Fruit fly (Drosophila melanogaster): ENCODE data around the gene Asciz.

The Asciz gene

dm6 chr3L:3150376-3150775 lies 15.7 kb downstream of the Asciz start (continued):
- TF ChIP-seq CG6654 (GFP tag; optimal IDR thresholded peaks at IDR 0.05) = no peak
- TF ChIP-seq Med (GFP tag) = peak; percentile 53
- TF ChIP-seq CG10431 (GFP tag; optimal IDR thresholded peaks at IDR 0.05) = no peak

dm6 chr3L:3149060-3149872 lies 16.8 kb downstream of the Asciz start:
- TF ChIP-seq Pdp1 (GFP tag; optimal IDR thresholded peaks at IDR 0.05) (peak in 1 of 2 experiments; percentile 100), CG12769 (tag; optimal IDR thresholded peaks at IDR 0.05) (no peak), CG1832 (GFP tag; optimal IDR thresholded peaks at IDR 0.05) (peak; percentile 82), ftz-f1 (GFP tag; optimal IDR thresholded peaks at IDR 0.05) (peak; percentile 98), CG13287 (GFP tag; IDR thresholded peaks at IDR 0.05; ENCODE audit: partially characterized antibody) (peak; percentile 46; the same call in 1 of the 2 replicates), Ssrp (tag; optimal IDR thresholded peaks at IDR 0.05) (no peak), unpg (GFP tag; optimal IDR thresholded peaks at IDR 0.05) (no peak), Fer2 (tag; optimal IDR thresholded peaks at IDR 0.05) (no peak), CG8359 (GFP tag; optimal IDR thresholded peaks at IDR 0.05; ENCODE audit: borderline replicate concordance) (no peak), Max (GFP tag; optimal IDR thresholded peaks at IDR 0.05) (no peak), h (optimal IDR thresholded peaks at IDR 0.05) (no peak), bowl (GFP tag; IDR thresholded peaks at IDR 0.05) (no peak), az2 (GFP tag; optimal IDR thresholded peaks at IDR 0.05) (no peak), Atf-2 (GFP tag; optimal IDR thresholded peaks at IDR 0.05) (no peak), danr (GFP tag; IDR thresholded peaks at IDR 0.05) (no peak), CG15269 (tag; optimal IDR thresholded peaks at IDR 0.05) (no peak), dm (GFP tag; optimal IDR thresholded peaks at IDR 0.05) (no peak), CG34422 (GFP tag; IDR thresholded peaks at IDR 0.05) (peak; percentile 73; the same call in 2 of the 3 replicates), ci (GFP tag; IDR thresholded peaks at IDR 0.05) (0 out of 3 replicates have a peak, but pooled peaks have one; percentile 12), bab2 (GFP tag; optimal IDR thresholded peaks at IDR 0.05) (no peak), HLH54F (GFP tag; optimal IDR thresholded peaks at IDR 0.05) (no peak), hth (optimal IDR thresholded peaks at IDR 0.05) (no peak), Dad (GFP tag; optimal IDR thresholded peaks at IDR 0.05) (no peak), bigmax (GFP tag; optimal IDR thresholded peaks at IDR 0.05) (no peak), disco-r (GFP tag; optimal IDR thresholded peaks at IDR 0.05) (no peak), maf-S (GFP tag; optimal IDR thresholded peaks at IDR 0.05) (no peak), Gug (GFP tag; IDR thresholded peaks at IDR 0.05) (no peak), dimm (GFP tag; IDR thresholded peaks at IDR 0.05) (no peak), gro (GFP tag; optimal IDR thresholded peaks at IDR 0.05) (peak; percentile 44), phol (tag; optimal IDR thresholded peaks at IDR 0.05) (no peak), pho (GFP tag; optimal IDR thresholded peaks at IDR 0.05) (no peak), Dref (GFP tag; IDR thresholded peaks at IDR 0.05) (peak; percentile 46), sna (GFP tag; IDR thresholded peaks at IDR 0.05; ENCODE audit: partially characterized antibody) (no peak), nerfin-2 (GFP tag; IDR thresholded peaks at IDR 0.05; ENCODE audit: partially characterized antibody) (0 out of 2 replicates have a peak, but pooled peaks have one; percentile 25), CG7963 (GFP tag; IDR thresholded peaks at IDR 0.05; ENCODE audit: partially characterized antibody) (no peak), tna (GFP tag; IDR thresholded peaks at IDR 0.05; ENCODE audit: partially characterized antibody) (no peak), chinmo (GFP tag; IDR thresholded peaks at IDR 0.05; ENCODE audit: partially characterized antibody) (peak; percentile 69; the same call in 2 of the 4 replicates), nerfin-1 (tag; optimal IDR thresholded peaks at IDR 0.05) (no peak), ind (GFP tag; optimal IDR thresholded peaks at IDR 0.05) (no peak), inv (GFP tag; IDR thresholded peaks at IDR 0.05; ENCODE audit: partially characterized antibody) (no peak), CG11247 (GFP tag; IDR thresholded peaks at IDR 0.05) (no peak), CG6654 (GFP tag; optimal IDR thresholded peaks at IDR 0.05) (no peak), CG1792 (GFP tag; optimal IDR thresholded peaks at IDR 0.05) (no peak), Lpt (GFP tag; optimal IDR thresholded peaks at IDR 0.05) (no peak), zfh2 (GFP tag; optimal IDR thresholded peaks at IDR 0.05) (no peak), CG32532 (GFP tag; IDR thresholded peaks at IDR 0.05) (no peak; the same call in 1 of the 2 replicates)
